Fruit fly (Drosophila melanogaster) whole organism, embryonic: Measurements from ENCODE around the gene SK.
A peak's percentile ranks its signal among the peaks of the same experiment; 100 is the strongest.

Experiments
- ATbp ChIP-seq: fragments of 200-800 bp; sonication (Bioruptor generic); optimal IDR thresholded peaks from 2 replicates; lab custom pipeline; 2017; ENCODE audit warnings: missing biosample characterization, mild to moderate bottlenecking, missing genetic modification characterization, missing genetic modification reagents
- Adf1 ChIP-seq: fragments of 200-800 bp; sonication (Bioruptor generic); IDR thresholded peaks from 2 replicates; pipeline ENCODE4 v1.3.6; 2022; ENCODE audit warnings: missing biosample characterization, missing genetic modification characterization
- BEAF-32 ChIP-seq: fragments of 200-800 bp; sonication (Bioruptor generic); optimal IDR thresholded peaks from 3 replicates; lab custom pipeline; 2017; ENCODE audit warnings: missing biosample characterization, missing genetic modification characterization, mild to moderate bottlenecking, moderate library complexity, missing genetic modification reagents
- CG1024 ChIP-seq: fragments of 200-800 bp; sonication (Bioruptor generic); IDR thresholded peaks from 2 replicates; pipeline ENCODE4 v1.3.6; 2022; ENCODE audit warnings: missing biosample characterization, missing genetic modification characterization
- CG10565 ChIP-seq: fragments of 200-800 bp; sonication (Bioruptor generic); optimal IDR thresholded peaks from 3 replicates; lab custom pipeline; 2016; ENCODE audit warnings: missing biosample characterization, mild to moderate bottlenecking, missing genetic modification characterization
- CG10959 ChIP-seq: fragments of 200-800 bp; sonication (Bioruptor generic); IDR thresholded peaks from 2 replicates; pipeline ENCODE4 v1.3.6; 2022; ENCODE audit warnings: missing biosample characterization, missing genetic modification characterization
- CG11696 ChIP-seq: fragments of 200-800 bp; sonication (Bioruptor generic); IDR thresholded peaks from 2 replicates; pipeline ENCODE4 v1.3.6; 2022; ENCODE audit warnings: missing biosample characterization, missing genetic modification characterization
- CG12104 ChIP-seq: fragments of 200-800 bp; sonication (Bioruptor generic); optimal IDR thresholded peaks from 3 replicates; lab custom pipeline; 2016; ENCODE audit warnings: missing biosample characterization, missing genetic modification characterization
- CG1602 ChIP-seq: fragments of 200-800 bp; sonication (Bioruptor generic); optimal IDR thresholded peaks from 3 replicates; lab custom pipeline; 2016; ENCODE audit warnings: missing biosample characterization, missing genetic modification characterization
- CG1647 ChIP-seq: fragments of 200-800 bp; sonication (Bioruptor generic); optimal IDR thresholded peaks from 3 replicates; lab custom pipeline; 2016; ENCODE audit warnings: missing biosample characterization, missing genetic modification characterization
- CG16863 ChIP-seq: fragments of 200-800 bp; sonication (Bioruptor generic); optimal IDR thresholded peaks from 3 replicates; lab custom pipeline; 2016; ENCODE audit warnings: missing biosample characterization, missing genetic modification characterization
- CG18764 ChIP-seq: fragments of 200-800 bp; sonication (Bioruptor generic); optimal IDR thresholded peaks from 3 replicates; lab custom pipeline; 2016; ENCODE audit warnings: missing biosample characterization, missing genetic modification characterization
- CG2120 ChIP-seq: fragments of 200-800 bp; sonication (Bioruptor generic); optimal IDR thresholded peaks from 3 replicates; lab custom pipeline; 2016; ENCODE audit warnings: missing biosample characterization, missing genetic modification characterization
- CG4328 ChIP-seq: fragments of 200-800 bp; sonication (Bioruptor generic); optimal IDR thresholded peaks from 3 replicates; lab custom pipeline; 2017; ENCODE audit warnings: missing biosample characterization, missing genetic modification reagents, missing genetic modification characterization
- CG6813 ChIP-seq: fragments of 200-800 bp; sonication (Bioruptor generic); optimal IDR thresholded peaks from 2 replicates; lab custom pipeline; 2017; ENCODE audit warnings: missing biosample characterization, missing genetic modification characterization, mild to moderate bottlenecking, moderate library complexity, missing genetic modification reagents
- CG8388 ChIP-seq: fragments of 200-800 bp; sonication (Bioruptor generic); optimal IDR thresholded peaks from 2 replicates; lab custom pipeline; 2019; ENCODE audit warnings: missing biosample characterization, mild to moderate bottlenecking, missing genetic modification characterization, moderate library complexity
- CG8765 ChIP-seq: fragments of 200-800 bp; sonication (Bioruptor generic); IDR thresholded peaks from 2 replicates; pipeline ENCODE4 v1.3.6; 2022; ENCODE audit warnings: missing biosample characterization, missing genetic modification characterization
- CG9215 ChIP-seq: fragments of 200-800 bp; sonication (Bioruptor generic); IDR thresholded peaks from 2 replicates; pipeline ENCODE4 v1.3.6; 2022; ENCODE audit warnings: missing biosample characterization, missing genetic modification characterization
- Dip3 ChIP-seq: fragments of 200-800 bp; sonication (Bioruptor generic); optimal IDR thresholded peaks from 3 replicates; lab custom pipeline; 2016; ENCODE audit warnings: missing biosample characterization, missing genetic modification characterization
- H15 ChIP-seq: fragments of 200-800 bp; sonication (Bioruptor generic); IDR thresholded peaks from 3 replicates; pipeline ENCODE4 v1.3.6; 2022; ENCODE audit warnings: missing biosample characterization, missing genetic modification characterization
- HLH4C ChIP-seq: fragments of 200-800 bp; sonication (Bioruptor generic); IDR thresholded peaks from 3 replicates; pipeline ENCODE4 v1.3.6; 2022; ENCODE audit warnings: missing biosample characterization, missing genetic modification characterization; ENCODE audit not compliant: partially characterized antibody
- Hsf ChIP-seq: fragments of 200-800 bp; sonication (Bioruptor generic); optimal IDR thresholded peaks from 3 replicates; lab custom pipeline; 2016; ENCODE audit warnings: missing biosample characterization, missing genetic modification characterization
- Sox100B ChIP-seq: fragments of 200-800 bp; sonication (Bioruptor generic); optimal IDR thresholded peaks from 3 replicates; lab custom pipeline; 2018; ENCODE audit warnings: missing biosample characterization, mild to moderate bottlenecking, missing genetic modification characterization
- Sry-β ChIP-seq: fragments of 200-800 bp; sonication (Bioruptor generic); optimal IDR thresholded peaks from 2 replicates; lab custom pipeline; 2018; ENCODE audit warnings: missing biosample characterization, mild to moderate bottlenecking, missing genetic modification characterization, moderate library complexity
- Ssrp ChIP-seq: fragments of 200-800 bp; sonication (Bioruptor generic); optimal IDR thresholded peaks from 2 replicates; lab custom pipeline; 2018; ENCODE audit warnings: missing biosample characterization, mild to moderate bottlenecking, missing genetic modification characterization, moderate library complexity
- ato ChIP-seq: fragments of 200-800 bp; sonication (Bioruptor generic); IDR thresholded peaks from 2 replicates; pipeline ENCODE4 v1.3.6; 2022; ENCODE audit warnings: missing biosample characterization, missing genetic modification characterization; ENCODE audit not compliant: partially characterized antibody
- bcd ChIP-seq: fragments of 200-800 bp; sonication (Bioruptor generic); optimal IDR thresholded peaks from 2 replicates; lab custom pipeline; 2017; ENCODE audit warnings: missing biosample characterization, mild to moderate bottlenecking, missing genetic modification characterization
- btn ChIP-seq: fragments of 200-800 bp; sonication (Bioruptor generic); optimal IDR thresholded peaks from 2 replicates; lab custom pipeline; 2016; ENCODE audit warnings: missing biosample characterization, missing genetic modification characterization
- croc ChIP-seq: fragments of 200-800 bp; sonication (Bioruptor generic); conservative IDR thresholded peaks from 3 replicates; pipeline ENCODE4 v1.3.6; 2022; ENCODE audit warnings: missing biosample characterization, missing genetic modification characterization
- ftz-f1 ChIP-seq: fragments of 200-800 bp; sonication (Bioruptor generic); optimal IDR thresholded peaks from 2 replicates; lab custom pipeline; 2016; ENCODE audit warnings: missing biosample characterization, missing genetic modification characterization
- gro ChIP-seq: fragments of 200-800 bp; sonication (Bioruptor generic); optimal IDR thresholded peaks from 2 replicates; lab custom pipeline; 2016; ENCODE audit warnings: missing biosample characterization, missing genetic modification characterization
- hth ChIP-seq: fragments of >200 bp; optimal IDR thresholded peaks from 2 replicates; lab custom pipeline; 2017; ENCODE audit warnings: inconsistent platforms
- ind ChIP-seq: fragments of 200-800 bp; sonication (Bioruptor generic); optimal IDR thresholded peaks from 3 replicates; lab custom pipeline; 2016; ENCODE audit warnings: missing biosample characterization, missing genetic modification characterization
- inv ChIP-seq: fragments of 200-800 bp; sonication (Bioruptor generic); IDR thresholded peaks from 2 replicates; pipeline ENCODE4 v1.3.6; 2022; ENCODE audit warnings: missing biosample characterization, missing genetic modification characterization; ENCODE audit not compliant: partially characterized antibody
- klu ChIP-seq: fragments of 200-800 bp; sonication (Bioruptor generic); IDR thresholded peaks from 2 replicates; pipeline ENCODE4 v1.3.6; 2022; ENCODE audit warnings: missing biosample characterization, missing genetic modification characterization
- lilli ChIP-seq: fragments of 200-800 bp; sonication (Bioruptor generic); optimal IDR thresholded peaks from 3 replicates; lab custom pipeline; 2016; ENCODE audit warnings: missing biosample characterization, missing genetic modification characterization
- lov ChIP-seq, 2 experiments: fragments of 200-800 bp in 1 of 2; fragments of >200 bp in 1 of 2; sonication (Bioruptor generic) in 1 of 2; IDR thresholded peaks in 1 of 2; optimal IDR thresholded peaks in 1 of 2; 2 replicates in 1 of 2; 3 replicates in 1 of 2; pipeline versions ENCODE4 v1.3.6 to Lab custom; 2017 to 2022; ENCODE audit warnings: missing biosample characterization in 1 of 2, missing genetic modification characterization in 1 of 2
- luna ChIP-seq: fragments of 200-800 bp; sonication (Bioruptor generic); optimal IDR thresholded peaks from 2 replicates; lab custom pipeline; 2016; ENCODE audit warnings: missing biosample characterization, missing genetic modification characterization
- nom ChIP-seq: fragments of 200-800 bp; sonication (Bioruptor generic); optimal IDR thresholded peaks from 2 replicates; lab custom pipeline; 2017; ENCODE audit warnings: missing biosample characterization, missing genetic modification characterization, mild to moderate bottlenecking, moderate library complexity, missing genetic modification reagents
- pros ChIP-seq: fragments of 200-800 bp; sonication (Bioruptor generic); optimal IDR thresholded peaks from 3 replicates; lab custom pipeline; 2019; ENCODE audit warnings: missing biosample characterization, mild to moderate bottlenecking, missing genetic modification characterization, moderate library complexity
- ranshi ChIP-seq: fragments of 200-800 bp; sonication (Bioruptor generic); IDR thresholded peaks from 2 replicates; pipeline ENCODE4 v1.3.6; 2022; ENCODE audit warnings: missing biosample characterization, missing genetic modification characterization
- row ChIP-seq: fragments of 200-800 bp; sonication (Bioruptor generic); IDR thresholded peaks from 3 replicates; pipeline ENCODE4 v1.3.6; 2022; ENCODE audit warnings: missing biosample characterization, missing genetic modification characterization
- stwl ChIP-seq: fragments of 200-800 bp; sonication (Bioruptor generic); optimal IDR thresholded peaks from 3 replicates; lab custom pipeline; 2018; ENCODE audit warnings: missing biosample characterization, mild to moderate bottlenecking, missing genetic modification characterization, moderate library complexity
- tna ChIP-seq: fragments of 200-800 bp; sonication (Bioruptor generic); IDR thresholded peaks from 2 replicates; pipeline ENCODE4 v1.3.6; 2022; ENCODE audit warnings: missing biosample characterization, missing genetic modification characterization; ENCODE audit not compliant: partially characterized antibody
- tup ChIP-seq: fragments of 200-800 bp; sonication (Bioruptor generic); optimal IDR thresholded peaks from 2 replicates; lab custom pipeline; 2016; ENCODE audit warnings: missing biosample characterization, mild to moderate bottlenecking, missing genetic modification characterization, moderate library complexity
- unc-4 ChIP-seq: fragments of 200-800 bp; sonication (Bioruptor generic); IDR thresholded peaks from 2 replicates; pipeline ENCODE4 v1.3.6; 2022; ENCODE audit warnings: missing biosample characterization, missing genetic modification characterization; ENCODE audit not compliant: partially characterized antibody
- vnd ChIP-seq: fragments of 200-800 bp; sonication (Bioruptor generic); IDR thresholded peaks from 3 replicates; pipeline ENCODE4 v1.3.6; 2022; ENCODE audit warnings: missing biosample characterization, missing genetic modification characterization; ENCODE audit not compliant: partially characterized antibody
- z ChIP-seq: fragments of 200-800 bp; sonication (Bioruptor generic); IDR thresholded peaks from 3 replicates; pipeline ENCODE4 v1.3.6; 2022; ENCODE audit warnings: missing biosample characterization, missing genetic modification characterization
- zen ChIP-seq: fragments of 200-800 bp; sonication (Bioruptor generic); optimal IDR thresholded peaks from 3 replicates; lab custom pipeline; 2018; ENCODE audit warnings: missing biosample characterization, mild to moderate bottlenecking, missing genetic modification characterization, moderate library complexity

SK gene

dm6 chrX:5329266-5329898 is 10.7 kb upstream of the SK start, which contains the start of the genes CG3309 and XRCC1 (continued):
- no peak for TF ChIP-seq CG10565 (GFP tag; lab: Kevin White, UChicago)
- TF ChIP-seq ind (GFP tag; lab: Kevin White, UChicago): peak; percentile 31
- TF ChIP-seq CG10959 (GFP tag; lab: Robert Waterston, UW): no peak
- TF ChIP-seq lov (optimal IDR thresholded peaks at IDR 0.05; lab: Kevin White, UChicago): no peak
- TF ChIP-seq lov (GFP tag; IDR thresholded peaks at IDR 0.05; lab: Robert Waterston, UW): no peak
- peak; percentile 51 for TF ChIP-seq Ssrp (tag; lab: Kevin White, UChicago)
- TF ChIP-seq lilli (GFP tag; lab: Kevin White, UChicago): peak; percentile 54
- TF ChIP-seq Sry-β (GFP tag; lab: Kevin White, UChicago): peak; percentile 98
- peak; percentile 0 for TF ChIP-seq CG6813 (GFP tag; lab: Kevin White, UChicago)
- no peak for TF ChIP-seq CG1647
- peak; percentile 76 for TF ChIP-seq tna
- TF ChIP-seq pros (GFP tag; lab: Kevin White, UChicago): no peak
- TF ChIP-seq HLH4C (GFP tag; lab: Robert Waterston, UW): peak; percentile 82
- no peak for TF ChIP-seq Dip3 (GFP tag; lab: Kevin White, UChicago)
- peak; percentile 93 for TF ChIP-seq row (GFP tag; lab: Robert Waterston, UW)
- TF ChIP-seq CG12104 (GFP tag; lab: Kevin White, UChicago): peak; percentile 19
- TF ChIP-seq CG8388 (GFP tag; lab: Kevin White, UChicago): peak; percentile 33
- peak; percentile 23 for TF ChIP-seq CG1602 (GFP tag; lab: Kevin White, UChicago)
- peak; percentile 47 for TF ChIP-seq Hsf (GFP tag; lab: Kevin White, UChicago)
- peak; percentile 49 for TF ChIP-seq CG9215 (GFP tag; lab: Robert Waterston, UW)
- TF ChIP-seq zen (tag; lab: Kevin White, UChicago): peak; percentile 41
- TF ChIP-seq hth (lab: Kevin White, UChicago): no peak
- TF ChIP-seq Sox100B: no peak
- peak; percentile 51 for TF ChIP-seq CG8765 (GFP tag; lab: Robert Waterston, UW)
- peak; percentile 21 for TF ChIP-seq stwl
- no peak for TF ChIP-seq nom
- no peak for TF ChIP-seq CG18764 (GFP tag; lab: Kevin White, UChicago)
- TF ChIP-seq vnd (GFP tag; lab: Robert Waterston, UW): peak; percentile 87
- TF ChIP-seq btn: no peak
- TF ChIP-seq CG2120 (GFP tag; lab: Kevin White, UChicago): peak; percentile 47
- peak; percentile 55 for TF ChIP-seq ato (GFP tag; lab: Robert Waterston, UW)
- TF ChIP-seq croc: no peak; the same call in 2 of the 3 replicates
- peak; percentile 86 for TF ChIP-seq inv (GFP tag; lab: Robert Waterston, UW)
- no peak for TF ChIP-seq luna (GFP tag; lab: Kevin White, UChicago)
- peak; percentile 47 for TF ChIP-seq bcd (GFP tag; lab: Kevin White, UChicago)
- peak; percentile 33; the same call in 1 of the 2 replicates for TF ChIP-seq ranshi (GFP tag; lab: Robert Waterston, UW)
- TF ChIP-seq z (GFP tag; lab: Robert Waterston, UW): no peak
- TF ChIP-seq unc-4 (GFP tag; lab: Robert Waterston, UW): peak; percentile 78
- TF ChIP-seq CG16863 (GFP tag; lab: Kevin White, UChicago): no peak
- no peak for TF ChIP-seq ATbp
- no peak for TF ChIP-seq gro (GFP tag; lab: Kevin White, UChicago)
- peak; percentile 83 for TF ChIP-seq BEAF-32 (GFP tag; lab: Kevin White, UChicago)
- TF ChIP-seq CG4328 (GFP tag; lab: Kevin White, UChicago): no peak
- TF ChIP-seq H15 (GFP tag; lab: Robert Waterston, UW): peak; percentile 54; the same call in 1 of the 3 replicates
- TF ChIP-seq CG1024: no peak
- TF ChIP-seq tup (GFP tag; lab: Kevin White, UChicago): no peak
- TF ChIP-seq CG11696 (GFP tag; lab: Robert Waterston, UW): no peak
- TF ChIP-seq Adf1 (GFP tag; lab: Robert Waterston, UW): peak; percentile 38; the same call in 1 of the 2 replicates
- peak; percentile 51; the same call in 1 of the 2 replicates for TF ChIP-seq klu (GFP tag; lab: Robert Waterston, UW)
- TF ChIP-seq ftz-f1: no peak
